Fruit fly (Drosophila melanogaster): ENCODE results near the gene CG32074.

CG32074 gene

dm6 chr3L:11119901-11120418 lies 12.2 kb downstream of the CG32074 start:
- TF ChIP-seq CG14655 (GFP tag; optimal IDR thresholded peaks at IDR 0.05): no peak
- no peak for TF ChIP-seq Ets98B (GFP tag; IDR thresholded peaks at IDR 0.05)
- TF ChIP-seq CG17806 (tag; optimal IDR thresholded peaks at IDR 0.05): no peak
- no peak for TF ChIP-seq Snoo (tag; optimal IDR thresholded peaks at IDR 0.05)

- TF ChIP-seq rn (GFP tag; IDR thresholded peaks at IDR 0.05) (peak; percentile 46), fd96Ca (GFP tag; IDR thresholded peaks at IDR 0.05) (peak; percentile 50; the same call in 2 of the 3 replicates), CG4496 (GFP tag; IDR thresholded peaks at IDR 0.05) (peak; percentile 60; the same call in 2 of the 3 replicates), Pif1A (GFP tag; optimal IDR thresholded peaks at IDR 0.05) (no peak), Ets98B (GFP tag; IDR thresholded peaks at IDR 0.05) (peak; percentile 29; the same call in 1 of the 2 replicates), CG15710 (tag; optimal IDR thresholded peaks at IDR 0.05) (no peak)
These were observed 12.7 kb downstream of the CG32074 start for dm6 chr3L:11119396-11119900.

dm6 chr3L:11118627-11119395 lies 13.3 kb downstream of the CG32074 start:
- TF ChIP-seq CG15710 (tag; optimal IDR thresholded peaks at IDR 0.05) (no peak), Snoo (tag; optimal IDR thresholded peaks at IDR 0.05) (no peak), Ets98B (GFP tag; IDR thresholded peaks at IDR 0.05) (peak; percentile 65), gl (tag; optimal IDR thresholded peaks at IDR 0.05) (peak; percentile 55), fd96Ca (GFP tag; IDR thresholded peaks at IDR 0.05) (peak; percentile 69; the same call in 2 of the 3 replicates), rn (GFP tag; IDR thresholded peaks at IDR 0.05) (no peak), CG17806 (tag; optimal IDR thresholded peaks at IDR 0.05) (no peak), CG32121 (GFP tag; IDR thresholded peaks at IDR 0.05) (peak; percentile 67), D1 (tag; optimal IDR thresholded peaks at IDR 0.05) (no peak), CG13204 (GFP tag; optimal IDR thresholded peaks at IDR 0.05) (peak; percentile 64), CG9948 (tag; optimal IDR thresholded peaks at IDR 0.05) (no peak), CG12605 (GFP tag; IDR thresholded peaks at IDR 0.05) (peak; percentile 72), CG34367 (tag; optimal IDR thresholded peaks at IDR 0.05) (no peak), Pif1A (GFP tag; optimal IDR thresholded peaks at IDR 0.05) (peak; percentile 42), CG4496 (GFP tag; IDR thresholded peaks at IDR 0.05) (peak; percentile 59; the same call in 2 of the 3 replicates), Pif1B (GFP tag; optimal IDR thresholded peaks at IDR 0.05) (no peak), CG8301 (tag; optimal IDR thresholded peaks at IDR 0.05) (no peak), EcR (GFP tag; optimal IDR thresholded peaks at IDR 0.05) (peak; percentile 29), CG8159 (tag; optimal IDR thresholded peaks at IDR 0.05) (no peak), CG14655 (GFP tag; optimal IDR thresholded peaks at IDR 0.05) (peak; percentile 2), CG10348 (GFP tag; IDR thresholded peaks at IDR 0.05) (no peak)

dm6 chr3L:11117733-11118132 lies 14.4 kb downstream of the CG32074 start:
- TF ChIP-seq CG4496 (GFP tag; IDR thresholded peaks at IDR 0.05) (no peak), gl (tag; optimal IDR thresholded peaks at IDR 0.05) (no peak), Pif1A (GFP tag; optimal IDR thresholded peaks at IDR 0.05) (no peak), fd96Ca (GFP tag; IDR thresholded peaks at IDR 0.05) (no peak), D1 (tag; optimal IDR thresholded peaks at IDR 0.05) (no peak), CG10348 (GFP tag; IDR thresholded peaks at IDR 0.05) (no peak), CG12605 (GFP tag; IDR thresholded peaks at IDR 0.05) (no peak), Ets98B (GFP tag; IDR thresholded peaks at IDR 0.05) (no peak), CG8301 (tag; optimal IDR thresholded peaks at IDR 0.05) (no peak), rn (GFP tag; IDR thresholded peaks at IDR 0.05) (no peak), CG32121 (GFP tag; IDR thresholded peaks at IDR 0.05) (no peak), CG17806 (tag; optimal IDR thresholded peaks at IDR 0.05) (no peak), CG15710 (tag; optimal IDR thresholded peaks at IDR 0.05) (no peak), CG9948 (tag; optimal IDR thresholded peaks at IDR 0.05) (no peak)

- TF ChIP-seq CG13204 (GFP tag; optimal IDR thresholded peaks at IDR 0.05) (no peak), gl (tag; optimal IDR thresholded peaks at IDR 0.05) (peak; percentile 76), Pif1B (GFP tag; optimal IDR thresholded peaks at IDR 0.05) (peak; percentile 51), CG8301 (tag; optimal IDR thresholded peaks at IDR 0.05) (peak; percentile 46), CG10348 (GFP tag; IDR thresholded peaks at IDR 0.05) (no peak), CG15710 (tag; optimal IDR thresholded peaks at IDR 0.05) (peak; percentile 41), CG12605 (GFP tag; IDR thresholded peaks at IDR 0.05) (peak; percentile 63), CG34367 (tag; optimal IDR thresholded peaks at IDR 0.05) (peak; percentile 53), fd96Ca (GFP tag; IDR thresholded peaks at IDR 0.05) (no peak), CG32121 (GFP tag; IDR thresholded peaks at IDR 0.05) (no peak), Ets98B (GFP tag; IDR thresholded peaks at IDR 0.05) (peak; percentile 58; the same call in 1 of the 2 replicates), CG8159 (tag; optimal IDR thresholded peaks at IDR 0.05) (peak; percentile 41), EcR (GFP tag; optimal IDR thresholded peaks at IDR 0.05) (peak; percentile 78), D1 (tag; optimal IDR thresholded peaks at IDR 0.05) (no peak), rn (GFP tag; IDR thresholded peaks at IDR 0.05) (no peak), Pif1A (GFP tag; optimal IDR thresholded peaks at IDR 0.05) (peak; percentile 74), CG14655 (GFP tag; optimal IDR thresholded peaks at IDR 0.05) (no peak), Snoo (tag; optimal IDR thresholded peaks at IDR 0.05) (peak; percentile 65), CG9948 (tag; optimal IDR thresholded peaks at IDR 0.05) (no peak), CG4496 (GFP tag; IDR thresholded peaks at IDR 0.05) (peak; percentile 62; the same call in 1 of the 3 replicates), CG17806 (tag; optimal IDR thresholded peaks at IDR 0.05) (no peak)
These were observed 18.6 kb downstream of the CG32074 start, which contains the start of gene Sod1 for dm6 chr3L:11113198-11114197. TSS of gene Sod1 (minus strand) at chr3L:11113740.

Measured in whole organism, pupa.